Worm (Caenorhabditis elegans) whole organism, L4/young adult: ENCODE measurements around the gene algn-13.

Experiments
- W03F9.2 ChIP-seq: fragments of 150-350 bp; optimal IDR thresholded peaks from 2 replicates; lab custom pipeline; 2014; ENCODE audit warnings: missing biosample characterization, missing genetic modification characterization
- dao-5 ChIP-seq: sonication (generic microtip); optimal IDR thresholded peaks from 2 replicates; lab custom pipeline; 2016; ENCODE audit warnings: missing genotype, missing genetic modification characterization, moderate library complexity, missing compliant biosample characterization
- him-1 ChIP-seq: sonication (generic microtip); optimal IDR thresholded peaks from 2 replicates; lab custom pipeline; 2016; ENCODE audit warnings: missing genotype, missing genetic modification reagents, missing genetic modification characterization, missing compliant biosample characterization

The algn-13 gene

DNA sequence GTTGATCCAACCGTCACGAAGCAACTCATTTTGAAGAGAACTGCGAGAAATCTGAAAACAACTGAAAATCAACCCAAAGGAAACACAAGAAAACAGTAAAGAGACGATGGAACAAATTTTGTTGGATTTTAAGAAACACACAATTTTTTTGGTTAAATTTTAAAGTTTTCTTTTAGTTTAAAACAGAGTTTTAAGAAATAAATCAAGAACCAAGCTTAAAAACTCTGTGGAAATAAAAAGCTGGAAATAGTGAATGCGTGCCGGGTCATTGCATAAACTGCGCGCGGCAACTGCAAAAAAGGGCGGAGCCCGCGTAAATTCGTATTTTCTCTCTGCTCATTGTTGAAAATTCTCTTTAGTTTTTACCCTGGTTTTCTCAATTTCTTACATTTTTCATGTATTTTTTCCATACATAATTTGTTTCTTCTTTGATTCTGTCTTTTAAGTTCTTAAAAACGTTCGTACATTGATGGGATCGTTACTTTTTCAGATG, at the start of gene algn-13, which contains the start of gene R10D12.13:
algn-13 (minus strand) TSS at position 51 of the 493 bp plus-strand sequence.
R10D12.13 (plus strand) TSS at position 491 of the 493 bp plus-strand sequence.
- no peak for TF ChIP-seq dao-5 (tag; lab: Kevin White, UChicago)
- peak; percentile 78 for TF ChIP-seq W03F9.2 (tag; lab: Kevin White, UChicago)

DNA sequence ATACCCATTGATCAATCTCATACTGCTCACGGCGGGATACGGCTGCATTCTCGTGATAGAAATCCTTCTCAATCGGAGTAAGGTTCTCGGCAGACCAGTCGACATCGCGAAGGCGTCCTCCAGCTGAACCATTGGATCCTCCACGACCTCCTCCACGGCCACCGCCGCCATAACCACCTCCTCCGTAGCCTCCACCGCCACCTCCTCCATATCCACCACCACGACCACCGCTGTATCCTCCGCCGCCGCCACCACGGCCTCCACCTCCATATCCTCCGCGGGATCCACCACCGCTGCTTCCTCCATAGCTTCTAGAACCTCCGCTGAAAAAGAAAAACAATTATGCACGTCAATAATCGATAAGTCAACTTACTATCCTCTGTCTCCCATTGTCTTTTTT, 49.6 kb upstream of the algn-13 start:
- TF ChIP-seq him-1 (tag; lab: Kevin White, UChicago) (no peak), dao-5 (tag; lab: Kevin White, UChicago) (no peak), W03F9.2 (tag; lab: Kevin White, UChicago) (no peak)

DNA sequence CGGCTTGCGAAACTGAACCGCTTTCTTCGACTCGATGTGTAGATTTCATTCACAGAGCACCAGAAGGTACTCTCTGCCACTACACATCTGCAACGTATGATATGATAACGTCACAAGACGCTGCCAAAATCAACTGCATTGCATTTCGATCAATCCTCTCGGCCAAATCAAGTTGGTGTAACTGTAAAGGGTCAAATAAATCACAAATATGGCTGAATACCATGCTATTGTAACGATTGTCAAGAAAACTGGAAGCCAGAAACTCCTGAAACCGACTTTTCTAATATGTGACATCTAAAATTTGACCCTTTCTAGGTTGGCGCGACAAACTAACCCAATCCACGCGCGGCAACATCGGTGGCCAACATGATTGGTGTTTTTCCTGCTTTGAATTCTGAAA, 48.2 kb upstream of the algn-13 start:
- TF ChIP-seq W03F9.2 (tag; lab: Kevin White, UChicago) (no peak), him-1 (tag; lab: Kevin White, UChicago) (no peak), dao-5 (tag; lab: Kevin White, UChicago) (no peak)

DNA sequence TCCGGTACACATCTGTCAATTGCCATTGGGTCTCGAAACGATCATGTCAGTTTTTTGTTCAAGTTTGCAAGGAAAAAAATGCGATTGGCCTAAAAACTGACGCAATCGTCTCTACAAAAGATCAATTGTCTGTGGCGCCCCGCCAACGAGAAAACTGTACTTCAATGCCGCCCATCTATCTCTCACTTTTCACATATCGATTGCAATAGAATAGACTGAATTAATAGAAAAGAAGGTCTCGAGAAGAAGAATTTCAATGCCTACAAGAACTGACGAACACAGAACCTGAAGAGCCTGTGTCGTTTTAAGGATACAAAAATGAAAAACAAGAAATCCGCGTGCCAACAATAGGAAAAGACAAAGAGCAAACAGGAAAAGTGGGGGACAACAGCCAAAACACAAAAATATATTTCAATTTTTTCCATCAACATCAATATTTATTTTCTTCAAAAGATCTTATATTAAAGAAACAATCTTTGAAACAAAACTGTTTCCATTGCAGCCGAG, 46.6 kb upstream of the algn-13 start:
- TF ChIP-seq him-1 (tag; lab: Kevin White, UChicago) (no peak), W03F9.2 (tag; lab: Kevin White, UChicago) (no peak), dao-5 (tag; lab: Kevin White, UChicago) (no peak)

DNA sequence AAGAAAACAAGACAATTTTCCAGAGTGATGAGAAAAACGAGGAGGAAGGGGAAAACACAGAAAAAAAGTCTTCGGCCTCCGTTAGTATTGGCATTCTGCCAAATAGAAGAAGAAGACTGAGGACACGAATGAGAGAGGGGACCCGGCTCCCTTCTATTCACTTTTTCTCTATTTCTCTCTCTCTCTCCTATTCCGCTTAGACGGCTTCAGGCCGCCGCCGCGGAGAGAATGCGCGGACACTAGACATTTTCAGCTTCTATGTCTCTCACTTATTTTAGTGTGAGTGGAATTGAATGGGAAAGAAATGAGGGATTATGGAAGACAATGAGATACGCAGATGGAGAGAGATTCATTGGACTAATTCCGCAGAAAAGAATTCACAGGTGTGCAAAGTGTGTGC, 45.0 kb upstream of the algn-13 start:
- TF ChIP-seq him-1 (tag; lab: Kevin White, UChicago), result peak; percentile 50
- no peak for TF ChIP-seq W03F9.2 (tag; lab: Kevin White, UChicago)

DNA sequence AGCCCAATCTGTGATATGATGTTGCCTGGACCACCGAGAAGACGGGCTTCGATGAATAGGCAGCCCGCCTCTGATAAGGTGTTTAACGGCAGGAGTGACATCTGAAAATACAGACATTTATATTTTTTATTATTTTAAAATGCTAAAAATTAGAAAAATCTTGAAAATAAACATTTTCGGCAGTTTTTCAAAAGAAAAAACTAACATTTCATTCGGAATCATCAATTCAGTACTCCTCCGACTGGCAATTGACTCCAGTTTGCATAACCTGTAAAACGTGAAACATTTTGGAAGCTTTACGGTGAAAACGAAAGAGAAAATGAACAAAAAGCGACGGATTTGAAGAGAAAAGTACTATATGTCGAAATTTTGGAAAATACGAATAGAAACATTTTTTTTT, 44.0 kb upstream of the algn-13 start, which contains the start of gene ric-7:
ric-7 (minus strand) TSS at position 101 of the 400 bp plus-strand sequence.
- TF ChIP-seq W03F9.2 (tag; lab: Kevin White, UChicago) (no peak), him-1 (tag; lab: Kevin White, UChicago) (no peak), dao-5 (tag; lab: Kevin White, UChicago) (no peak)

DNA sequence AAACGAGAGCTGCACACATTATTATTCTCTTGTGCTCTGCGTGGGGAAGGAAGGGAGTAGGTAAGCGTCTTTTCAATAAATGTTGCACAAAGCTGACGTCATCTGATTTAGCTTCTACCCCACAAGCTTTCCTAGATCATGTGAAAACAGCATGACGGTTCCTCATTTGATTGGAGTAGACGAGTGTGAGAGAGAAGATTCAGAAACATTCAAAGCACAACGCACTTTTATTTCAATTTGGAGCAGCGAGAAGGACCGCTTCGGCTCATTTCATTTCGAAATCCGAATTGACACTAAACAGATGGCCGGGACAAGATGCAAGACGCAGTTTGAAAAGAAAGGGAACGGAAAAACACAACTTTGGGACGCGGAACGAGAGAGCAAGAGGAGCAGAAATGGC, 42.6 kb upstream of the algn-13 start:
- TF ChIP-seq him-1 (tag; lab: Kevin White, UChicago) (no peak), dao-5 (tag; lab: Kevin White, UChicago) (no peak), W03F9.2 (tag; lab: Kevin White, UChicago) (no peak)

DNA sequence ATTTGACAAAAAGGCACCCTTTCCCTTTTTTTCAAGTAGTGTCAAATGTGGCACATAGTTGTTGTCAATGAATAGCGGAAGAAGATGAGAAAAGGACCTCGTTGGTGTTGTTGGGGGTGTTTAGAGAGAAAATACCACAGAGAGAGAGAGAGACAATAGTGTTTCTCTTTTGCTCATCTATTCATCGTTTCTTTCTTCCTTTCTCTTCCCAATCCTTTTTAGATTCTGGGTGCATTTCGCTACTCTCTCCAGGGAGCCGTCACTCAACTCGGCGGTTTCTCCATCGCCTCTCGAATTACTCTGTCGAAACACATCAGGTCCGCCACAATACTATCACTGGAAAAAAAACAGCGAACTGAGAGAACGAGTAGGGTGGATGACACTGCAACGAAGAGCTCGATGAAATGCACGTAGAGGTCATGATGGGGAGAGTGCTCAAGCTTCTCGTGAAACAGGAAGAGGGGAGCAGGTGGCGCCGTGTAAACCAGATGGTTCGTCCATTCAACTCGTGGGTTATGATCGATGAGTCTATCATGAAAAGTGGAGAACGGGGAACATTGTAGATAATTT, 41.9 kb upstream of the algn-13 start:
- no peak for TF ChIP-seq dao-5 (tag; lab: Kevin White, UChicago)
- TF ChIP-seq him-1 (tag; lab: Kevin White, UChicago), result no peak
- TF ChIP-seq W03F9.2 (tag; lab: Kevin White, UChicago), result no peak

DNA sequence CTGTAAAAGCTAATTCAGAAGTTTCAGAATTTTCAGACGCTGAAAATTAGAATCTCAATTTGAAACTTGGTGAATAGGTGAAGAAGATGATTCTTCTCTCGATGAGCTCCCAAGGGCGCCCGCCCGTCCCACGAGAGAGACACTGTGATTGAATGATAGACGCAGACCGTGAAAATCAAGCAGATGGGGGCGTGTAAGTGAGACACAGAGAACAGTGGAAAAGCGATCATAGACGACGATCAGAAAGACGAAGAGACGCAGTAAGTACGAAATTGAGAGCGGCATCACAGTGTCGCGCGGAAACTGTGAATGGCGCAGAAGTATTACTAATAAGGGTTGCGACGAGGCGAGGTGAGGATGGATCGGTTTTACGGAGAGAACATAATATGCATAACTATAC, 40.6 kb upstream of the algn-13 start:
- no peak for TF ChIP-seq him-1 (tag; lab: Kevin White, UChicago)
- no peak for TF ChIP-seq W03F9.2 (tag; lab: Kevin White, UChicago)
- TF ChIP-seq dao-5 (tag; lab: Kevin White, UChicago), result no peak

DNA sequence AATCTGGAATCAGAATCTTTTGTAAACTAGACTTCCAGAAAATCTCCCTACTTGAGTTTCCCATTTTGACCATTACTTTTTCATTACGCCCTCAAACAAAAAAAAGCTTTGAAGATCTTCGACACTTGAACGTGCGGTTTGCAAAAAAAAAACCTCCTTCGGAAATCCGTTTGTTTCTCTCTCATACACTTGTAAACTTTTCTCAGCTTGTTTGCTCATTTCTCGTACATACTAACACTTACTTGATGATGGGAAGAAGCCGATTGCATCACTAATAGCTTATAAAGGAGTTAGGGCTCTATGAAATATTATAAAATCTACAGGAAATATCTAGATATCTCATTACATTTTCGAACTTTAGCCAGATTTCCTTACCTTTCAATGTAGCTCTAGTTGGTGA, 40.2 kb upstream of the algn-13 start:
- TF ChIP-seq him-1 (tag; lab: Kevin White, UChicago) (no peak), W03F9.2 (tag; lab: Kevin White, UChicago) (no peak), dao-5 (tag; lab: Kevin White, UChicago) (no peak)

DNA sequence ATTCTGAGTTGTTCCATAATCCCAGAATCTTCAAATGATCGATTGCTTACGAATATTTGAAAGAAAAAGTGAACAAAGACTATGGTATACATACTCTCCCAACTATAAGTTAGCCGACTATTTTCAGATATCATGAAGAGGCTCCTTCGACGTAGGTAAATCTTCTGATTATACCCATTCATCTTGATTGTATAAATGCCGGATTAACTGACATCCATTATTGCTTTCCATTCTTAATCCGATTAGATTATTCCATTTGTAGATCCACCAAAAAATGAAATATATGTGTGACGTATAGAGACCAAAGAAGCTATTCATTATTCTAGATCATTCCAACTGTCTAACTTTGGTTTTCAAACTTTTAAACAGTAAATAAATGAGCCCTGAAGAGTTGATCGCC, 31.7 kb upstream of the algn-13 start:
- TF ChIP-seq him-1 (tag; lab: Kevin White, UChicago) (no peak), dao-5 (tag; lab: Kevin White, UChicago) (no peak), W03F9.2 (tag; lab: Kevin White, UChicago) (no peak)

DNA sequence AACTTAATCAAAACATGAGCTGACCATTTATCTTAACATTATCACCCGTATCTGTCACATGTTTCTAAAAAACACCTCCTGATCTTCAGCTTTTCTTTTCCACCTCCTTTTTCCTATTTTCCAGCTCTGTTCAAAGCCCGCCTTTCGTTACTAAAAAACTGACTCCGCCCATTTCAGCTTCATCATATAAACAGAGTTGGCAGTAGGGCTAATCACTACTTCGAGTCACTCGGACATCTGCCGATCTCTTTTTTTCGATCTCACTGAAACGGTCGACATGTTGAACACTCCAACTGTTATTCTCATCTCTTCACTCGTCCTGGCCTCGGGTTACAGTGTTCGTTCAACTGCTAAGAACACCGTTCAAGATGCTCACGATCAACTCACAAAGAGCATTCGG, 30.7 kb upstream of the algn-13 start, which contains the start of gene droe-4:
droe-4 (plus strand) TSS at position 172 of the 400 bp plus-strand sequence.
- TF ChIP-seq W03F9.2 (tag; lab: Kevin White, UChicago) (no peak), dao-5 (tag; lab: Kevin White, UChicago) (no peak), him-1 (tag; lab: Kevin White, UChicago) (no peak)

DNA sequence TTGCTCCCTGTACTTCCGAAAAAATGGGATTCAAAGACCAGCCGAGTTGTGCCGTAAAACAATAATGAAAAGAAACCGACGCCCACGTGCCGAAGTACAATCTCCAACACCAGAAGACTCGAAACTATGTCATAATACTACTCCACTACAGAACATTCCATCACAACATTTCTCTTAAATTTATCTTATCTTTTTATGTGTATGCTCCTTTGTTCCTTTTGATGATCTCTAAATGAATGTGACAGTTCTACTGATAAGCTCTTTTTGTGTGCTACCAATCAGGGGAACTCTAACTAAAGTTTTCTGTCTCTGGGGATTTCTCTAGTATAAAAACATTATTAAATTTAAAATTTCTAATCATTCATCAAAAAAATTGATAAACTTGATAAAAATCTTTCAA, 25.0 kb upstream of the algn-13 start:
- TF ChIP-seq dao-5 (tag; lab: Kevin White, UChicago) (no peak), W03F9.2 (tag; lab: Kevin White, UChicago) (no peak), him-1 (tag; lab: Kevin White, UChicago) (no peak)

DNA sequence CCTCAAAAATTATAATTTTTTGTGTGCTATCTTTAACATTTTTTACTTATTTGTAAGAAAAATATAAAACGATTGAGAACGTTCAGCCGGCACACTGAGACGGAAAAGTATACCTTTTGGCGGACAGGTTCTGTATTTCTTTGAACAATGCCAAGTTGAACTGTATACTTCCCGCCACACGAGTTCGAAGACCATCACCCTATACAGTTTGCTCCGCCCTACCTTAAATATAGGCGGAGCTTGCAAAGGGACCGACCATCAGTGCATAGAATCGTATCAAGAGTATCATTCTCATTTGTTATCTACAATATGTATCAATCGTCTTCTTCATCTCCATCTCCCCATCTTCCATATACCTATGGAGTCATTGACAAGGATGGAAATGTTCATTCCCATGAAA, 23.1 kb upstream of the algn-13 start, which contains the start of gene end-1:
end-1 (plus strand) TSS at position 301 of the 400 bp plus-strand sequence.
- no peak for TF ChIP-seq W03F9.2 (tag; lab: Kevin White, UChicago)
- TF ChIP-seq him-1 (tag; lab: Kevin White, UChicago), result no peak
- TF ChIP-seq dao-5 (tag; lab: Kevin White, UChicago), result no peak
